Worm (Caenorhabditis elegans) whole organism, L1 larva: ENCODE results near the gene ugt-17.

ENCODE experiments used
- C34B4.2 ChIP-seq: sonication (generic microtip); optimal IDR thresholded peaks from 2 replicates; lab custom pipeline; 2017; ENCODE audit warnings: mild to moderate bottlenecking, missing genetic modification characterization, missing compliant biosample characterization
- ces-1 ChIP-seq: fragments of 150-350 bp; optimal IDR thresholded peaks from 2 replicates; lab custom pipeline; 2014; ENCODE audit warnings: missing biosample characterization, missing genetic modification reagents, missing genetic modification characterization
- fkh-10 ChIP-seq: sonication (generic microtip); optimal IDR thresholded peaks from 2 replicates; lab custom pipeline; 2017; ENCODE audit warnings: missing biosample characterization, missing genetic modification reagents, missing genetic modification characterization
- fos-1 ChIP-seq: fragments of 150-350 bp; optimal IDR thresholded peaks from 2 replicates; lab custom pipeline; 2014; ENCODE audit warnings: missing biosample characterization, missing genetic modification characterization
- jun-1 ChIP-seq: fragments of 150-350 bp; optimal IDR thresholded peaks from 2 replicates; lab custom pipeline; 2014; ENCODE audit warnings: missing biosample characterization, missing genetic modification reagents, missing genetic modification characterization
- nhr-237 ChIP-seq: fragments of 150-350 bp; optimal IDR thresholded peaks from 2 replicates; lab custom pipeline; 2014; ENCODE audit warnings: missing biosample characterization, missing genetic modification characterization
- nhr-77 ChIP-seq: fragments of 150-350 bp; optimal IDR thresholded peaks from 2 replicates; lab custom pipeline; 2014; ENCODE audit warnings: missing biosample characterization, missing genetic modification characterization
- nhr-90 ChIP-seq: sonication (generic microtip); optimal IDR thresholded peaks from 2 replicates; lab custom pipeline; 2016; ENCODE audit warnings: mild to moderate bottlenecking, missing genetic modification characterization, missing compliant biosample characterization; ENCODE audit not compliant: poor library complexity
- skn-1 ChIP-seq: fragments of 150-350 bp; optimal IDR thresholded peaks from 2 replicates; lab custom pipeline; 2014; ENCODE audit warnings: missing biosample characterization, missing genetic modification characterization
- unc-130 ChIP-seq: fragments of 150-350 bp; optimal IDR thresholded peaks from 2 replicates; lab custom pipeline; 2017; ENCODE audit warnings: missing biosample characterization, missing genetic modification characterization, inconsistent platforms
- zag-1 ChIP-seq: fragments of 150-350 bp; optimal IDR thresholded peaks from 2 replicates; lab custom pipeline; 2014; ENCODE audit warnings: missing biosample characterization, missing genetic modification characterization
- ztf-4 ChIP-seq: fragments of 150-350 bp; optimal IDR thresholded peaks from 2 replicates; lab custom pipeline; 2014; ENCODE audit warnings: missing biosample characterization, missing genetic modification characterization

- TF ChIP-seq ces-1 (GFP tag; lab: Kevin White, UChicago) (no peak), nhr-77 (tag; lab: Kevin White, UChicago) (no peak), skn-1 (no peak), jun-1 (no peak), ztf-4 (tag; lab: Kevin White, UChicago) (no peak), zag-1 (tag; lab: Kevin White, UChicago) (no peak), unc-130 (no peak), C34B4.2 (no peak), nhr-237 (no peak), fkh-10 (GFP tag; lab: Kevin White, UChicago) (no peak), nhr-90 (tag; lab: Kevin White, UChicago) (no peak), fos-1 (tag; lab: Kevin White, UChicago) (no peak)
These were observed 953 bp downstream of the ugt-17 start for ce11 chrV:10103811-10104210.
